Fruit fly (Drosophila melanogaster) whole organism, embryonic: Measurements from ENCODE around the gene CG31798.

Experiments
- Antp ChIP-seq: fragments of 200-800 bp; sonication (Bioruptor generic); optimal IDR thresholded peaks from 3 replicates; lab custom pipeline; 2016; ENCODE audit warnings: missing biosample characterization, missing genetic modification characterization
- Atf-2 ChIP-seq: fragments of 200-800 bp; sonication (Bioruptor generic); optimal IDR thresholded peaks from 2 replicates; lab custom pipeline; 2016; ENCODE audit warnings: missing biosample characterization, missing genetic modification characterization
- Bdp1 ChIP-seq: fragments of 200-800 bp; sonication (Bioruptor generic); optimal IDR thresholded peaks from 3 replicates; lab custom pipeline; 2016; ENCODE audit warnings: missing biosample characterization, missing genetic modification characterization
- Blimp-1 ChIP-seq: fragments of 200-800 bp; sonication (Bioruptor generic); optimal IDR thresholded peaks from 3 replicates; lab custom pipeline; 2018; ENCODE audit warnings: missing biosample characterization, missing genetic modification characterization, mild to moderate bottlenecking, moderate library complexity, missing genetic modification reagents
- CG10267 ChIP-seq: fragments of 200-800 bp; sonication (Bioruptor generic); optimal IDR thresholded peaks from 2 replicates; lab custom pipeline; 2018; ENCODE audit warnings: missing biosample characterization, mild to moderate bottlenecking, missing genetic modification characterization, moderate library complexity
- CG11695 ChIP-seq: fragments of 200-800 bp; sonication (Bioruptor generic); IDR thresholded peaks from 3 replicates; pipeline ENCODE4 v1.3.6; 2022; ENCODE audit warnings: missing biosample characterization, missing genetic modification characterization
- CG12659 ChIP-seq: fragments of 200-800 bp; sonication (Bioruptor generic); optimal IDR thresholded peaks from 3 replicates; lab custom pipeline; 2017; ENCODE audit warnings: mild to moderate bottlenecking, missing biosample characterization, missing genetic modification reagents, missing genetic modification characterization
- CG12744 ChIP-seq: fragments of 200-800 bp; sonication (Bioruptor generic); optimal IDR thresholded peaks from 2 replicates; lab custom pipeline; 2016; ENCODE audit warnings: missing biosample characterization, missing genetic modification characterization
- CG12942 ChIP-seq: fragments of 200-800 bp; sonication (Bioruptor generic); optimal IDR thresholded peaks from 3 replicates; lab custom pipeline; 2016; ENCODE audit warnings: missing biosample characterization, missing genetic modification characterization
- CG13123 ChIP-seq: fragments of 200-800 bp; sonication (Bioruptor generic); optimal IDR thresholded peaks from 2 replicates; lab custom pipeline; 2016; ENCODE audit warnings: missing biosample characterization, missing genetic modification characterization
- CG1602 ChIP-seq: fragments of 200-800 bp; sonication (Bioruptor generic); optimal IDR thresholded peaks from 3 replicates; lab custom pipeline; 2016; ENCODE audit warnings: missing biosample characterization, missing genetic modification characterization
- CG1647 ChIP-seq: fragments of 200-800 bp; sonication (Bioruptor generic); optimal IDR thresholded peaks from 3 replicates; lab custom pipeline; 2016; ENCODE audit warnings: missing biosample characterization, missing genetic modification characterization
- CG17829 ChIP-seq: fragments of 200-800 bp; optimal IDR thresholded peaks from 2 replicates; lab custom pipeline; 2019; ENCODE audit warnings: missing biosample characterization, mild to moderate bottlenecking, missing genetic modification characterization, moderate library complexity
- CG2678 ChIP-seq: fragments of 200-800 bp; sonication (Bioruptor generic); optimal IDR thresholded peaks from 3 replicates; lab custom pipeline; 2019; ENCODE audit warnings: missing biosample characterization, mild to moderate bottlenecking, missing genetic modification characterization, moderate library complexity
- CG30431 ChIP-seq: fragments of 200-800 bp; sonication (Bioruptor generic); optimal IDR thresholded peaks from 2 replicates; lab custom pipeline; 2017; ENCODE audit warnings: missing biosample characterization, missing genetic modification characterization
- CG4404 ChIP-seq: fragments of 200-800 bp; sonication (Bioruptor generic); IDR thresholded peaks from 2 replicates; pipeline ENCODE4 v1.3.6; 2022; ENCODE audit warnings: missing biosample characterization, missing genetic modification characterization
- CG6765 ChIP-seq: fragments of 200-800 bp; sonication (Bioruptor generic); optimal IDR thresholded peaks from 3 replicates; lab custom pipeline; 2017; ENCODE audit warnings: missing biosample characterization, mild to moderate bottlenecking, missing genetic modification characterization
- CG7745 ChIP-seq: fragments of 200-800 bp; sonication (Bioruptor generic); optimal IDR thresholded peaks from 2 replicates; lab custom pipeline; 2018; ENCODE audit warnings: missing biosample characterization, mild to moderate bottlenecking, missing genetic modification characterization, moderate library complexity
- CG7928 ChIP-seq: fragments of 200-800 bp; sonication (Bioruptor generic); optimal IDR thresholded peaks from 2 replicates; lab custom pipeline; 2017; ENCODE audit warnings: missing biosample characterization, mild to moderate bottlenecking, missing genetic modification characterization
- CG8089 ChIP-seq: fragments of 200-800 bp; sonication (Bioruptor generic); optimal IDR thresholded peaks from 3 replicates; lab custom pipeline; 2016; ENCODE audit warnings: missing biosample characterization, missing genetic modification characterization
- CG8290 ChIP-seq, 3 experiments: fragments of 200-800 bp; sonication (Bioruptor generic); optimal IDR thresholded peaks; 2 replicates each; lab custom pipeline; 2016 to 2019; ENCODE audit warnings: missing biosample characterization in 3 of 3, missing genetic modification characterization in 3 of 3, mild to moderate bottlenecking in 2 of 3, moderate library complexity in 1 of 3
- CG8765 ChIP-seq: fragments of 200-800 bp; sonication (Bioruptor generic); IDR thresholded peaks from 2 replicates; pipeline ENCODE4 v1.3.6; 2022; ENCODE audit warnings: missing biosample characterization, missing genetic modification characterization
- CG9437 ChIP-seq: fragments of 200-800 bp; sonication (Bioruptor generic); optimal IDR thresholded peaks from 2 replicates; lab custom pipeline; 2018; ENCODE audit warnings: missing biosample characterization, mild to moderate bottlenecking, missing genetic modification characterization
- CHES-1-like ChIP-seq: fragments of 200-800 bp; sonication (Bioruptor generic); optimal IDR thresholded peaks from 2 replicates; lab custom pipeline; 2016; ENCODE audit warnings: missing biosample characterization, missing genetic modification characterization
- Chrac-16 ChIP-seq: fragments of 200-800 bp; sonication (Bioruptor generic); optimal IDR thresholded peaks from 3 replicates; lab custom pipeline; 2016; ENCODE audit warnings: missing biosample characterization, missing genetic modification characterization
- Dll ChIP-seq: fragments of 200-800 bp; sonication (Bioruptor generic); IDR thresholded peaks from 4 replicates; pipeline ENCODE4 v1.3.6; 2022; ENCODE audit warnings: missing biosample characterization, missing genetic modification characterization; ENCODE audit not compliant: partially characterized antibody
- H15 ChIP-seq: fragments of 200-800 bp; sonication (Bioruptor generic); IDR thresholded peaks from 3 replicates; pipeline ENCODE4 v1.3.6; 2022; ENCODE audit warnings: missing biosample characterization, missing genetic modification characterization
- HHEX ChIP-seq: fragments of 200-800 bp; sonication (Bioruptor generic); optimal IDR thresholded peaks from 3 replicates; lab custom pipeline; 2017; ENCODE audit warnings: missing biosample characterization, mild to moderate bottlenecking, missing genetic modification characterization, missing genetic modification reagents
- HLHmδ ChIP-seq: fragments of 200-800 bp; sonication (Bioruptor generic); optimal IDR thresholded peaks from 2 replicates; lab custom pipeline; 2018; ENCODE audit warnings: missing biosample characterization, mild to moderate bottlenecking, missing genetic modification characterization, moderate library complexity
- Hand ChIP-seq: fragments of 200-800 bp; sonication (Bioruptor generic); optimal IDR thresholded peaks from 2 replicates; lab custom pipeline; 2017; ENCODE audit warnings: mild to moderate bottlenecking, missing biosample characterization, missing genetic modification reagents, missing genetic modification characterization
- MTF-1 ChIP-seq: fragments of 200-800 bp; sonication (Bioruptor generic); optimal IDR thresholded peaks from 2 replicates; lab custom pipeline; 2018; ENCODE audit warnings: missing biosample characterization, mild to moderate bottlenecking, missing genetic modification characterization, borderline replicate concordance
- Med ChIP-seq: fragments of 200-800 bp; sonication (Bioruptor generic); peaks from one replicate; lab custom pipeline; 2016; ENCODE audit warnings: missing biosample characterization, missing genetic modification characterization, mild to moderate bottlenecking, inconsistent platforms, moderate library complexity
- Oaz ChIP-seq: fragments of 200-800 bp; sonication (Bioruptor generic); IDR thresholded peaks from 2 replicates; pipeline ENCODE4 v1.3.6; 2022; ENCODE audit warnings: missing biosample characterization, missing genetic modification characterization
- Six4 ChIP-seq: fragments of 200-800 bp; sonication (Bioruptor generic); optimal IDR thresholded peaks from 2 replicates; lab custom pipeline; 2016; ENCODE audit warnings: missing biosample characterization, missing genetic modification characterization
- da ChIP-seq: fragments of 200-800 bp; sonication (Bioruptor generic); optimal IDR thresholded peaks from 2 replicates; lab custom pipeline; 2016; ENCODE audit warnings: missing biosample characterization, missing genetic modification characterization
- danr ChIP-seq: fragments of 200-800 bp; sonication (Bioruptor generic); IDR thresholded peaks from 2 replicates; pipeline ENCODE4 v1.3.6; 2022; ENCODE audit warnings: missing biosample characterization, missing genetic modification characterization
- fd64A ChIP-seq: fragments of 200-800 bp; sonication (Bioruptor generic); optimal IDR thresholded peaks from 3 replicates; lab custom pipeline; 2018; ENCODE audit warnings: missing biosample characterization, mild to moderate bottlenecking, missing genetic modification characterization
- gfzf ChIP-seq: fragments of 200-800 bp; sonication (Bioruptor generic); optimal IDR thresholded peaks from 2 replicates; lab custom pipeline; 2016; ENCODE audit warnings: missing biosample characterization, mild to moderate bottlenecking, missing genetic modification characterization, moderate library complexity
- hth ChIP-seq: fragments of >200 bp; optimal IDR thresholded peaks from 2 replicates; lab custom pipeline; 2017; ENCODE audit warnings: inconsistent platforms
- jigr1 ChIP-seq: fragments of 200-800 bp; sonication (Bioruptor generic); IDR thresholded peaks from 3 replicates; pipeline ENCODE4 v1.3.6; 2022; ENCODE audit warnings: missing biosample characterization, missing genetic modification characterization
- jing ChIP-seq: fragments of 200-800 bp; sonication (Bioruptor generic); optimal IDR thresholded peaks from 2 replicates; lab custom pipeline; 2018; ENCODE audit warnings: missing biosample characterization, mild to moderate bottlenecking, missing genetic modification characterization
- luna ChIP-seq: fragments of 200-800 bp; sonication (Bioruptor generic); optimal IDR thresholded peaks from 2 replicates; lab custom pipeline; 2016; ENCODE audit warnings: missing biosample characterization, missing genetic modification characterization
- maf-S ChIP-seq: fragments of 200-800 bp; sonication (Bioruptor generic); optimal IDR thresholded peaks from 2 replicates; lab custom pipeline; 2016; ENCODE audit warnings: missing biosample characterization, missing genetic modification characterization
- mam ChIP-seq: fragments of 200-800 bp; sonication (Bioruptor generic); optimal IDR thresholded peaks from 3 replicates; lab custom pipeline; 2016; ENCODE audit warnings: missing biosample characterization, missing genetic modification characterization
- ro ChIP-seq: fragments of 200-800 bp; sonication (Bioruptor generic); IDR thresholded peaks from 2 replicates; pipeline ENCODE4 v1.3.6; 2022; ENCODE audit warnings: missing biosample characterization, missing genetic modification characterization
- salm ChIP-seq: fragments of 200-800 bp; sonication (Bioruptor generic); optimal IDR thresholded peaks from 2 replicates; lab custom pipeline; 2018; ENCODE audit warnings: missing biosample characterization, mild to moderate bottlenecking, missing genetic modification characterization
- sd ChIP-seq: fragments of 200-800 bp; sonication (Bioruptor generic); optimal IDR thresholded peaks from 3 replicates; lab custom pipeline; 2018; ENCODE audit warnings: missing biosample characterization, mild to moderate bottlenecking, missing genetic modification characterization, moderate library complexity
- sqz ChIP-seq: fragments of 200-800 bp; sonication (Bioruptor generic); optimal IDR thresholded peaks from 3 replicates; lab custom pipeline; 2018; ENCODE audit warnings: missing biosample characterization, mild to moderate bottlenecking, missing genetic modification characterization
- sr ChIP-seq: fragments of 200-800 bp; sonication (Bioruptor generic); IDR thresholded peaks from 3 replicates; pipeline ENCODE4 v1.3.6; 2022; ENCODE audit warnings: missing biosample characterization, missing genetic modification characterization
- trem ChIP-seq: fragments of 200-800 bp; optimal IDR thresholded peaks from 3 replicates; lab custom pipeline; 2019; ENCODE audit warnings: missing biosample characterization, mild to moderate bottlenecking, missing genetic modification characterization, moderate library complexity
- zf30C ChIP-seq: fragments of 200-800 bp; sonication (Bioruptor generic); optimal IDR thresholded peaks from 3 replicates; lab custom pipeline; 2018; ENCODE audit warnings: missing biosample characterization, mild to moderate bottlenecking, missing genetic modification characterization

The CG31798 gene

DNA sequence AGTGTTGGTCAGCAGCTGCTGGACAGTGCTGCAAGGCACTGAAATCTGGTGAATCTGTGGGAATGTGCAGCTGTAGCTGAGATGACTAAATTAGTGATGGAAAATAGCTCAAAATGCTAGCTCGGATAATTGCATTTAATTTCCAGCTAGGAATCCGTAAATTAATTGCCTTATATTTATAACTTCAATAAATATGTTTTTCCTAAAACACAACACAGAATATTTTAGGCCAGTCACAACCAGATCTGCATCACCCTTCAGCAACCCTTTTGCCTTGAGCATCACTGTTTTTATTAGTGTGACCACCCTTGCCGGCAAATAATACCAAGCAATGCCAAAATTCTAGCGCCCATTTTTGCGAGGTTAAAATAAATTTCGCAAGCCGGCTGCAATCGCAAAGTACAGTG lies 50.8 kb downstream of the CG31798 start, which contains the start of gene Hs2st (continued):
- TF ChIP-seq HHEX (GFP tag; lab: Kevin White, UChicago), result peak; percentile 84
- TF ChIP-seq CG7928 (GFP tag; lab: Kevin White, UChicago), result peak; percentile 71
- peak; percentile 95 for TF ChIP-seq maf-S (GFP tag; lab: Kevin White, UChicago)
- TF ChIP-seq CG12659 (GFP tag; lab: Kevin White, UChicago), result peak; percentile 95
- TF ChIP-seq H15 (GFP tag; lab: Robert Waterston, UW), result peak; percentile 92
- TF ChIP-seq HLHmδ (GFP tag; lab: Kevin White, UChicago), result no peak
- peak; percentile 94 for TF ChIP-seq da (GFP tag; lab: Kevin White, UChicago)
- peak; percentile 97 for TF ChIP-seq CHES-1-like
- peak; percentile 95 for TF ChIP-seq CG1602 (GFP tag; lab: Kevin White, UChicago)
- peak; percentile 83 for TF ChIP-seq luna (GFP tag; lab: Kevin White, UChicago)
- peak; percentile 42 for TF ChIP-seq MTF-1 (GFP tag; lab: Kevin White, UChicago)
- TF ChIP-seq CG8089, result peak; percentile 92
- peak; percentile 99 for TF ChIP-seq Med (GFP tag; lab: Kevin White, UChicago)
- peak; percentile 46; the same call in 1 of the 3 replicates for TF ChIP-seq sr (GFP tag; lab: Robert Waterston, UW)
- TF ChIP-seq Bdp1 (GFP tag; lab: Kevin White, UChicago), result peak; percentile 91
- TF ChIP-seq sd (tag; lab: Kevin White, UChicago), result peak; percentile 98
- peak; percentile 96 for TF ChIP-seq CG12942 (GFP tag; lab: Kevin White, UChicago)
- peak; percentile 70 for TF ChIP-seq ro
- peak; percentile 90 for TF ChIP-seq CG2678 (tag; lab: Kevin White, UChicago)
- peak; percentile 41 for TF ChIP-seq Hand
- no peak for TF ChIP-seq hth (lab: Kevin White, UChicago)
- peak; percentile 89 for TF ChIP-seq danr (GFP tag; lab: Robert Waterston, UW)
- TF ChIP-seq CG8765 (GFP tag; lab: Robert Waterston, UW), result peak; percentile 91
- TF ChIP-seq CG10267 (tag; lab: Kevin White, UChicago), result peak; percentile 99
- peak; percentile 92 for TF ChIP-seq CG12744 (GFP tag; lab: Kevin White, UChicago)
- peak; percentile 83 for TF ChIP-seq Blimp-1 (GFP tag; lab: Kevin White, UChicago)
- peak; percentile 82 for TF ChIP-seq CG11695 (GFP tag; lab: Robert Waterston, UW)
- peak; percentile 65 for TF ChIP-seq salm (tag; lab: Kevin White, UChicago)
- peak; percentile 97 for TF ChIP-seq Chrac-16
- no peak for TF ChIP-seq zf30C (GFP tag; lab: Kevin White, UChicago)
- TF ChIP-seq Oaz (GFP tag; lab: Robert Waterston, UW), result peak; percentile 87
- peak; percentile 94 for TF ChIP-seq CG8290 (GFP tag; optimal IDR thresholded peaks at IDR 0.05; lab: Kevin White, UChicago)
- TF ChIP-seq CG8290 (tag; optimal IDR thresholded peaks at IDR 0.05; lab: Kevin White, UChicago), result peak; percentile 83 to 95
- TF ChIP-seq CG17829 (tag; lab: Kevin White, UChicago), result peak; percentile 93
- peak; percentile 3 for TF ChIP-seq fd64A (GFP tag; lab: Kevin White, UChicago)
- peak; percentile 83 for TF ChIP-seq trem (tag; lab: Kevin White, UChicago)
- TF ChIP-seq mam (GFP tag; lab: Kevin White, UChicago), result peak; percentile 98
- TF ChIP-seq CG9437 (GFP tag; lab: Kevin White, UChicago), result peak; percentile 69
- TF ChIP-seq CG13123 (GFP tag; lab: Kevin White, UChicago), result peak; percentile 90
- peak; percentile 92 for TF ChIP-seq CG1647
- TF ChIP-seq Antp (GFP tag; lab: Kevin White, UChicago), result peak; percentile 96
- peak; percentile 85; the same call in 2 of the 3 replicates for TF ChIP-seq jigr1
- peak; percentile 96 for TF ChIP-seq Atf-2 (GFP tag; lab: Kevin White, UChicago)
- TF ChIP-seq CG7745 (tag; lab: Kevin White, UChicago), result no peak
- peak; percentile 96 for TF ChIP-seq CG4404 (GFP tag; lab: Robert Waterston, UW)
- peak; percentile 71 for TF ChIP-seq CG6765 (GFP tag; lab: Kevin White, UChicago)
- peak; percentile 74 for TF ChIP-seq jing
- TF ChIP-seq Six4 (GFP tag; lab: Kevin White, UChicago), result peak; percentile 90
- peak; percentile 88 for TF ChIP-seq sqz (GFP tag; lab: Kevin White, UChicago)
- TF ChIP-seq gfzf (GFP tag; lab: Kevin White, UChicago), result peak; percentile 82
- peak; percentile 47; the same call in 2 of the 4 replicates for TF ChIP-seq Dll (GFP tag; lab: Robert Waterston, UW)
- peak; percentile 89 for TF ChIP-seq CG30431
